Worm (Caenorhabditis elegans) whole organism, L4 larva: ENCODE measurements around the gene bath-42.

ENCODE experiments used
- F10B5.3 ChIP-seq: sonication (generic microtip); optimal IDR thresholded peaks from 2 replicates; lab custom pipeline; 2016; ENCODE audit warnings: mild to moderate bottlenecking, missing genetic modification characterization, missing compliant biosample characterization
- F44E2.7 ChIP-seq: fragments of 200-800 bp; sonication (Bioruptor generic); IDR thresholded peaks from 2 replicates; pipeline ENCODE4 v2.1.2; 2022; ENCODE audit warnings: missing genetic modification characterization, missing compliant biosample characterization
- T20F7.1 ChIP-seq: fragments of 200-800 bp; sonication (Bioruptor generic); optimal IDR thresholded peaks from 2 replicates; lab custom pipeline; 2018; ENCODE audit warnings: mild to moderate bottlenecking, missing genetic modification characterization, missing compliant biosample characterization
- Y48G9A.11 ChIP-seq: fragments of 200-800 bp; sonication (Bioruptor generic); IDR thresholded peaks from 2 replicates; pipeline ENCODE4 v1.3.6; 2022; ENCODE audit warnings: missing genetic modification reagents, missing genetic modification characterization, missing compliant biosample characterization
- ZK337.2 ChIP-seq: fragments of 200-800 bp; sonication (Bioruptor generic); IDR thresholded peaks from 2 replicates; pipeline ENCODE4 v1.3.6; 2022; ENCODE audit warnings: missing genetic modification reagents, missing genetic modification characterization, missing compliant biosample characterization
- aha-1 ChIP-seq: fragments of 150-350 bp; peaks from one replicate; lab custom pipeline; 2014; ENCODE audit warnings: missing biosample characterization, missing genetic modification characterization
- aly-2 ChIP-seq: sonication (generic microtip); optimal IDR thresholded peaks from 2 replicates; lab custom pipeline; 2018; ENCODE audit warnings: missing biosample characterization, missing genetic modification characterization
- ama-1 ChIP-seq: fragments of 150-350 bp; optimal IDR thresholded peaks from 2 replicates; lab custom pipeline; 2014; ENCODE audit warnings: inconsistent platforms, mixed read lengths
- ceh-20 ChIP-seq: fragments of 200-800 bp; sonication (Bioruptor generic); IDR thresholded peaks from 2 replicates; pipeline ENCODE4 v1.3.6; 2022; ENCODE audit warnings: missing genetic modification reagents, missing genetic modification characterization, missing compliant biosample characterization
- ceh-62 ChIP-seq: sonication (generic microtip); optimal IDR thresholded peaks from 2 replicates; lab custom pipeline; 2017; ENCODE audit warnings: missing biosample characterization, missing genetic modification characterization
- ceh-82 ChIP-seq: sonication (generic microtip); optimal IDR thresholded peaks from 2 replicates; lab custom pipeline; 2017; ENCODE audit warnings: missing biosample characterization, missing genetic modification characterization
- cey-2 ChIP-seq: sonication (generic microtip); optimal IDR thresholded peaks from 3 replicates; lab custom pipeline; 2017; ENCODE audit warnings: missing genetic modification characterization, mild to moderate bottlenecking, missing compliant biosample characterization, antibody characterized with exemption, borderline replicate concordance; ENCODE audit not compliant: insufficient read depth
- daf-8 ChIP-seq: fragments of 200-800 bp; sonication (Bioruptor generic); IDR thresholded peaks from 2 replicates; pipeline ENCODE4 v1.3.6; 2022; ENCODE audit warnings: missing genetic modification characterization, missing compliant biosample characterization
- dmd-6 ChIP-seq: fragments of 200-800 bp; sonication (Bioruptor generic); IDR thresholded peaks from 2 replicates; pipeline ENCODE4 v1.3.6; 2022; ENCODE audit warnings: missing genetic modification reagents, missing genetic modification characterization, missing compliant biosample characterization
- dve-1 ChIP-seq: sonication (generic microtip); optimal IDR thresholded peaks from 2 replicates; lab custom pipeline; 2017; ENCODE audit warnings: antibody characterized with exemption, mild to moderate bottlenecking, missing genetic modification characterization, missing compliant biosample characterization; ENCODE audit not compliant: insufficient read depth
- fkh-10 ChIP-seq: fragments of 150-350 bp; optimal IDR thresholded peaks from 2 replicates; lab custom pipeline; 2014; ENCODE audit warnings: missing biosample characterization, missing genetic modification reagents, missing genetic modification characterization
- hif-1 ChIP-seq, 2 experiments: sonication (generic microtip); optimal IDR thresholded peaks; 2 replicates each; lab custom pipeline; 2016 to 2017; ENCODE audit warnings: missing compliant biosample characterization in 2 of 2, missing genetic modification characterization in 2 of 2, missing genetic modification reagents in 2 of 2, missing genotype in 2 of 2, mild to moderate bottlenecking in 1 of 2
- hlh-30 ChIP-seq: sonication (generic microtip); optimal IDR thresholded peaks from 2 replicates; lab custom pipeline; 2017; ENCODE audit warnings: antibody characterized with exemption, mild to moderate bottlenecking, missing genetic modification characterization, missing compliant biosample characterization; ENCODE audit not compliant: insufficient read depth
- jun-1 ChIP-seq: fragments of 150-350 bp; optimal IDR thresholded peaks from 2 replicates; lab custom pipeline; 2014; ENCODE audit warnings: missing biosample characterization, missing genetic modification reagents, missing genetic modification characterization
- lim-7 ChIP-seq: fragments of 200-800 bp; sonication (Bioruptor generic); IDR thresholded peaks from 2 replicates; pipeline ENCODE4 v1.3.6; 2022; ENCODE audit warnings: missing genetic modification characterization, missing compliant biosample characterization
- lin-1 ChIP-seq: fragments of 200-800 bp; sonication (Bioruptor generic); IDR thresholded peaks from 2 replicates; pipeline ENCODE4 v1.3.6; 2022; ENCODE audit warnings: missing genetic modification reagents, missing genetic modification characterization, missing compliant biosample characterization
- lin-13 ChIP-seq: fragments of 150-350 bp; optimal IDR thresholded peaks from 2 replicates; lab custom pipeline; 2014; ENCODE audit warnings: missing biosample characterization, missing genetic modification reagents, missing genetic modification characterization
- lin-29 ChIP-seq: fragments of 200-800 bp; sonication (Bioruptor generic); IDR thresholded peaks from 2 replicates; pipeline ENCODE4 v1.3.6; 2022; ENCODE audit warnings: missing genetic modification reagents, missing genetic modification characterization, missing compliant biosample characterization
- lin-38 ChIP-seq: fragments of 200-800 bp; sonication (Bioruptor generic); IDR thresholded peaks from 2 replicates; pipeline ENCODE4 v1.3.6; 2022; ENCODE audit warnings: missing genetic modification reagents, missing genetic modification characterization, missing compliant biosample characterization
- lin-39 ChIP-seq: fragments of 150-350 bp; optimal IDR thresholded peaks from 2 replicates; lab custom pipeline; 2014; ENCODE audit warnings: missing biosample characterization, missing genetic modification reagents, missing genetic modification characterization
- lir-3 ChIP-seq: sonication (generic microtip); optimal IDR thresholded peaks from 2 replicates; lab custom pipeline; 2016; ENCODE audit warnings: mild to moderate bottlenecking, missing genetic modification characterization, missing compliant biosample characterization
- lsy-2 ChIP-seq, 2 experiments: fragments of 150-350 bp in 1 of 2; sonication (generic microtip) in 1 of 2; optimal IDR thresholded peaks; 2 replicates each; lab custom pipeline; 2014 to 2017; ENCODE audit warnings: missing biosample characterization in 2 of 2, missing genetic modification characterization in 2 of 2
- madf-5 ChIP-seq, 2 experiments: fragments of 200-800 bp; sonication (Bioruptor generic); IDR thresholded peaks; 2 replicates each; pipeline ENCODE4 v1.3.6; 2022; ENCODE audit warnings: missing compliant biosample characterization in 2 of 2, missing genetic modification characterization in 2 of 2
- madf-9 ChIP-seq: fragments of 200-800 bp; sonication (Bioruptor generic); conservative IDR thresholded peaks from 2 replicates; pipeline ENCODE4 v1.3.6; 2022; ENCODE audit warnings: missing genetic modification reagents, missing genetic modification characterization, missing compliant biosample characterization
- mdl-1 ChIP-seq, 2 experiments: fragments of 150-350 bp in 1 of 2; sonication (generic microtip) in 1 of 2; optimal IDR thresholded peaks; 2 replicates each; lab custom pipeline; 2014 to 2017; ENCODE audit warnings: missing biosample characterization in 2 of 2, missing genetic modification characterization in 2 of 2
- mes-2 ChIP-seq: sonication (generic microtip); optimal IDR thresholded peaks from 2 replicates; lab custom pipeline; 2016; ENCODE audit warnings: missing genotype, mild to moderate bottlenecking, missing genetic modification characterization, missing compliant biosample characterization; ENCODE audit not compliant: poor library complexity, severe bottlenecking
- mxl-2 ChIP-seq: fragments of 200-800 bp; sonication (Bioruptor generic); conservative IDR thresholded peaks from 2 replicates; pipeline ENCODE4 v1.3.6; 2022; ENCODE audit warnings: missing genetic modification reagents, missing genetic modification characterization, missing compliant biosample characterization
- nhr-11 ChIP-seq: fragments of 150-350 bp; optimal IDR thresholded peaks from 2 replicates; lab custom pipeline; 2014; ENCODE audit warnings: missing biosample characterization, missing genetic modification characterization
- nhr-237 ChIP-seq: sonication (generic microtip); optimal IDR thresholded peaks from 2 replicates; lab custom pipeline; 2017; ENCODE audit warnings: missing biosample characterization, missing genetic modification characterization
- nhr-41 ChIP-seq: fragments of 200-800 bp; sonication (Bioruptor generic); IDR thresholded peaks from 2 replicates; pipeline ENCODE4 v1.3.6; 2022; ENCODE audit warnings: missing genetic modification reagents, missing genetic modification characterization, missing compliant biosample characterization
- nhr-48 ChIP-seq: sonication (generic microtip); optimal IDR thresholded peaks from 2 replicates; lab custom pipeline; 2016; ENCODE audit warnings: mild to moderate bottlenecking, missing genetic modification characterization, missing compliant biosample characterization
- nhr-6 ChIP-seq: fragments of 150-350 bp; optimal IDR thresholded peaks from 2 replicates; lab custom pipeline; 2014; ENCODE audit warnings: missing biosample characterization, missing genetic modification characterization
- nhr-76 ChIP-seq: fragments of 150-350 bp; optimal IDR thresholded peaks from 2 replicates; lab custom pipeline; 2014; ENCODE audit warnings: missing biosample characterization, missing genetic modification characterization
- nhr-77 ChIP-seq: fragments of 150-350 bp; optimal IDR thresholded peaks from 2 replicates; lab custom pipeline; 2014; ENCODE audit warnings: missing biosample characterization, missing genetic modification characterization
- php-3 ChIP-seq: fragments of 200-800 bp; sonication (Bioruptor generic); IDR thresholded peaks from 2 replicates; pipeline ENCODE4 v1.3.6; 2022; ENCODE audit warnings: missing genetic modification reagents, missing genetic modification characterization, missing compliant biosample characterization
- sdz-12 ChIP-seq: fragments of 200-800 bp; sonication (Bioruptor generic); optimal IDR thresholded peaks from 2 replicates; lab custom pipeline; 2018; ENCODE audit warnings: mild to moderate bottlenecking, missing genetic modification characterization, missing compliant biosample characterization
- skn-1 ChIP-seq: fragments of 150-350 bp; optimal IDR thresholded peaks from 2 replicates; lab custom pipeline; 2014; ENCODE audit warnings: missing biosample characterization, missing genetic modification characterization
- snpc-1.2 ChIP-seq: fragments of 200-800 bp; sonication (Bioruptor generic); IDR thresholded peaks from 2 replicates; pipeline ENCODE4 v1.3.6; 2022; ENCODE audit warnings: missing genetic modification reagents, missing genetic modification characterization, missing compliant biosample characterization
- snpc-4 ChIP-seq: fragments of 150-350 bp; optimal IDR thresholded peaks from 2 replicates; lab custom pipeline; 2014; ENCODE audit warnings: missing biosample characterization, missing genetic modification characterization
- tra-1 ChIP-seq: fragments of 200-800 bp; sonication (Bioruptor generic); IDR thresholded peaks from 2 replicates; pipeline ENCODE4 v1.3.6; 2022; ENCODE audit warnings: missing genetic modification reagents, missing genetic modification characterization, missing compliant biosample characterization
- zfp-2 ChIP-seq: sonication (generic microtip); optimal IDR thresholded peaks from 2 replicates; lab custom pipeline; 2016; ENCODE audit warnings: mild to moderate bottlenecking, missing genetic modification characterization, missing compliant biosample characterization
- zfp-3 ChIP-seq: fragments of 200-800 bp; sonication (Bioruptor generic); conservative IDR thresholded peaks from 2 replicates; pipeline ENCODE4 v1.3.6; 2022; ENCODE audit warnings: missing genetic modification reagents, missing genetic modification characterization, missing compliant biosample characterization
- ztf-7 ChIP-seq: fragments of 150-350 bp; optimal IDR thresholded peaks from 2 replicates; lab custom pipeline; 2014; ENCODE audit warnings: missing biosample characterization, missing genetic modification characterization

The bath-42 gene

DNA sequence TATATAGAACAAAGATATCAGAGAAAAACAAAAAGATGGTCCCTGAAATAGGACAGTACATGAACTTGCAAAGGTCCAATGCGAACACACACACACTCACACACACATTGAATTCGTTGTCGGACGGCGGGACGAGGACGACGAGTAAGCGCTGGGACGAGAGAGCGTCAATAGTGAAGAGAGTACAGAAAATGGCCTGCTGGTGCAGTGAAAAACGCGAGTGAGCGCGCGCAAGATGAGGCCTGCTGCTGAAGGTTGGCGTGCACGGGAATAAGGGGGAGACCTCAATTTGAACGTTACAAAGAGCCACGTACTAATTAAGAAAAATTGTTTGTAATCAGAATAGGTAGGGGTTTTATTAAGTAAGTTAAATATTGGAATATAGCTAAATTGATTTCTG, 36.2 kb downstream of the bath-42 start (continued):
- TF ChIP-seq ZK337.2 (GFP tag; lab: Robert Waterston, UW) (no peak), nhr-6 (tag; lab: Kevin White, UChicago) (peak; percentile 14), madf-9 (GFP tag; lab: Robert Waterston, UW) (no peak), hlh-30 (tag; lab: Kevin White, UChicago) (peak; percentile 45), lin-13 (GFP tag; lab: Kevin White, UChicago) (no peak), zfp-2 (tag; lab: Kevin White, UChicago) (no peak), dmd-6 (GFP tag; lab: Robert Waterston, UW) (peak; percentile 33; the same call in 1 of the 2 replicates), F44E2.7 (GFP tag; lab: Robert Waterston, UW) (no peak), nhr-48 (tag; lab: Kevin White, UChicago) (no peak), lir-3 (tag; lab: Kevin White, UChicago) (no peak), ama-1 (no peak), jun-1 (tag; lab: Kevin White, UChicago) (no peak), lin-1 (GFP tag; lab: Robert Waterston, UW) (no peak), snpc-1.2 (GFP tag; lab: Robert Waterston, UW) (no peak), hif-1 (tag; optimal IDR thresholded peaks at IDR 0.05; lab: Kevin White, UChicago) (no peak), mes-2 (tag; lab: Kevin White, UChicago) (peak; percentile 12), daf-8 (GFP tag; lab: Robert Waterston, UW) (no peak), nhr-11 (tag; lab: Kevin White, UChicago) (no peak), ceh-20 (GFP tag; lab: Robert Waterston, UW) (no peak), nhr-77 (tag; lab: Kevin White, UChicago) (no peak), T20F7.1 (GFP tag; lab: Kevin White, UChicago) (no peak), zfp-3 (GFP tag; lab: Robert Waterston, UW) (no peak), mdl-1 (tag; optimal IDR thresholded peaks at IDR 0.05; lab: Kevin White, UChicago) (peak in 1 of 2 experiments; percentile 11), madf-5 (GFP tag; IDR thresholded peaks at IDR 0.05; lab: Robert Waterston, UW) (no peak), aha-1 (tag; lab: Kevin White, UChicago) (peak; percentile 85), Y48G9A.11 (GFP tag; lab: Robert Waterston, UW) (no peak), lin-39 (tag; lab: Kevin White, UChicago) (no peak), tra-1 (GFP tag; lab: Robert Waterston, UW) (no peak), ceh-62 (no peak), snpc-4 (no peak), nhr-76 (tag; lab: Kevin White, UChicago) (no peak), lin-38 (no peak), mxl-2 (no peak)

DNA sequence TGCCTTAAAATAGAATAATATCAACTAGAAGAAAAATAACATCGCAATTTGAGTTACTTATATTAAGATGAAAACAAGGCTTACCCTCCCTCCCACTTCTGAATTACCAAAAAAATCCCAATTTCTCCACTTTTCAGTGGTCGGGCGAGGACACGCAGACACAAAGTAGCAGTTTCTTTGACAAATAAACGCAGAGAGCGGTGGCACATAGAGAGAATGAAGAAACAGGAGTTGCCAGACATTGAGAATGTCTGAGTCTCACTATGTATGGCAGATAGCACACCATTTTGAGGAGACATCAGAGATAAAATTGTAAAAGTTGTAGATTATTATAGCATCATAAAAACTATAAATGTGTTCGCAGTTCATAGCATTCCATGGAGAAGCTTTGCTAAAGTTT, 37.9 kb downstream of the bath-42 start:
- no peak for TF ChIP-seq lin-29 (GFP tag; lab: Robert Waterston, UW)
- TF ChIP-seq php-3, result peak; percentile 55; the same call in 1 of the 2 replicates
- no peak for TF ChIP-seq nhr-237 (tag; lab: Kevin White, UChicago)
- peak; percentile 50 for TF ChIP-seq nhr-48 (tag; lab: Kevin White, UChicago)
- TF ChIP-seq cey-2 (tag; lab: Kevin White, UChicago), result peak; percentile 65
- TF ChIP-seq zfp-2 (tag; lab: Kevin White, UChicago), result no peak
- TF ChIP-seq lin-38, result peak; percentile 45; the same call in 1 of the 2 replicates
- TF ChIP-seq dve-1 (tag; lab: Kevin White, UChicago), result peak; percentile 79
- no peak for TF ChIP-seq aly-2
- no peak for TF ChIP-seq F10B5.3 (tag; lab: Kevin White, UChicago)
- TF ChIP-seq hlh-30 (tag; lab: Kevin White, UChicago), result peak; percentile 27
- TF ChIP-seq nhr-6 (tag; lab: Kevin White, UChicago), result peak; percentile 22
- no peak for TF ChIP-seq ceh-82 (tag; lab: Kevin White, UChicago)
- TF ChIP-seq daf-8 (GFP tag; lab: Robert Waterston, UW), result no peak
- TF ChIP-seq lsy-2 (tag; optimal IDR thresholded peaks at IDR 0.05; lab: Kevin White, UChicago), result peak in 1 of 2 experiments; percentile 79
- TF ChIP-seq skn-1 (tag; lab: Kevin White, UChicago), result no peak
- no peak for TF ChIP-seq jun-1 (tag; lab: Kevin White, UChicago)
- no peak for TF ChIP-seq T20F7.1 (GFP tag; lab: Kevin White, UChicago)
- no peak for TF ChIP-seq nhr-41 (GFP tag; lab: Robert Waterston, UW)
- no peak for TF ChIP-seq lin-39 (tag; lab: Kevin White, UChicago)
- no peak for TF ChIP-seq sdz-12 (GFP tag; lab: Kevin White, UChicago)
- no peak for TF ChIP-seq lim-7 (GFP tag; lab: Robert Waterston, UW)
- no peak for TF ChIP-seq ztf-7 (tag; lab: Kevin White, UChicago)
- TF ChIP-seq fkh-10 (GFP tag; lab: Kevin White, UChicago), result no peak
- peak; percentile 73 for TF ChIP-seq mes-2 (tag; lab: Kevin White, UChicago)
- TF ChIP-seq madf-9 (GFP tag; lab: Robert Waterston, UW), result no peak; the same call in 1 of the 2 replicates
